Worm (Caenorhabditis elegans) whole organism, midembryonic: ENCODE results near the gene K06A4.7.

ENCODE experiments used
- T22C8.4 ChIP-seq: fragments of 200-800 bp; sonication (Bioruptor generic); IDR thresholded peaks from 2 replicates; pipeline ENCODE4 v1.3.6; 2022; ENCODE audit warnings: missing genetic modification characterization, missing compliant biosample characterization
- cog-1 ChIP-seq: sonication (generic microtip); optimal IDR thresholded peaks from 2 replicates; lab custom pipeline; 2016; ENCODE audit warnings: missing genetic modification characterization, missing compliant biosample characterization
- flt-1 ChIP-seq: fragments of 200-800 bp; sonication (Bioruptor generic); IDR thresholded peaks from 2 replicates; pipeline ENCODE4 v1.3.6; 2022; ENCODE audit warnings: missing genetic modification characterization, missing compliant biosample characterization
- klf-2 ChIP-seq: fragments of 200-800 bp; sonication (Bioruptor generic); conservative IDR thresholded peaks from 2 replicates; pipeline ENCODE4 v1.3.6; 2022; ENCODE audit warnings: missing genetic modification reagents, missing genetic modification characterization, missing compliant biosample characterization
- med-1 ChIP-seq: sonication (generic microtip); optimal IDR thresholded peaks from 2 replicates; lab custom pipeline; 2017; ENCODE audit warnings: missing genetic modification characterization, mild to moderate bottlenecking, missing compliant biosample characterization, antibody characterized with exemption, missing genetic modification reagents; ENCODE audit not compliant: insufficient read depth
- ref-1 ChIP-seq: fragments of 200-800 bp; sonication (Bioruptor generic); conservative IDR thresholded peaks from 2 replicates; pipeline ENCODE4 v1.3.6; 2022; ENCODE audit warnings: missing genetic modification reagents, missing genetic modification characterization, missing compliant biosample characterization
- tab-1 ChIP-seq: fragments of 200-800 bp; sonication (Bioruptor generic); IDR thresholded peaks from 2 replicates; pipeline ENCODE4 v1.3.6; 2022; ENCODE audit warnings: missing genetic modification characterization, missing compliant biosample characterization
- ztf-23 ChIP-seq: fragments of 200-800 bp; sonication (Bioruptor generic); IDR thresholded peaks from 2 replicates; pipeline ENCODE4 v1.3.6; 2022; ENCODE audit warnings: missing genetic modification reagents, missing genetic modification characterization, missing compliant biosample characterization
- ztf-29 ChIP-seq: fragments of 200-800 bp; sonication (Bioruptor generic); IDR thresholded peaks from 2 replicates; pipeline ENCODE4 v1.3.6; 2022; ENCODE audit warnings: missing genetic modification reagents, missing genetic modification characterization, missing compliant biosample characterization

Gene K06A4.7

ce11 chrV:9462605-9463004, 28.7 kb downstream of the K06A4.7 start, which contains the start of gene F07D3.3:
TSS of gene F07D3.3 (minus strand) at chrV:9462705.
- no peak for TF ChIP-seq ref-1
- TF ChIP-seq klf-2 (GFP tag; lab: Robert Waterston, UW), result no peak
- TF ChIP-seq med-1 (GFP tag; lab: Kevin White, UChicago), result no peak
- TF ChIP-seq ztf-29 (GFP tag; lab: Robert Waterston, UW), result no peak
- TF ChIP-seq cog-1 (tag; lab: Kevin White, UChicago), result no peak
- TF ChIP-seq T22C8.4, result no peak
- no peak for TF ChIP-seq flt-1 (GFP tag; lab: Robert Waterston, UW)
- no peak for TF ChIP-seq tab-1 (GFP tag; lab: Robert Waterston, UW)
- no peak for TF ChIP-seq ztf-23 (GFP tag; lab: Robert Waterston, UW)

ce11 chrV:9457535-9457934, 33.8 kb downstream of the K06A4.7 start:
- TF ChIP-seq flt-1 (GFP tag; lab: Robert Waterston, UW), result no peak
- no peak for TF ChIP-seq ztf-23 (GFP tag; lab: Robert Waterston, UW)
- no peak for TF ChIP-seq cog-1 (tag; lab: Kevin White, UChicago)
- TF ChIP-seq ztf-29 (GFP tag; lab: Robert Waterston, UW), result no peak
- no peak for TF ChIP-seq tab-1 (GFP tag; lab: Robert Waterston, UW)
- no peak for TF ChIP-seq ref-1
- no peak for TF ChIP-seq T22C8.4
- TF ChIP-seq klf-2 (GFP tag; lab: Robert Waterston, UW), result no peak
- TF ChIP-seq med-1 (GFP tag; lab: Kevin White, UChicago), result no peak

- TF ChIP-seq flt-1 (GFP tag; lab: Robert Waterston, UW), result no peak
- no peak for TF ChIP-seq ref-1
- no peak for TF ChIP-seq T22C8.4
- no peak for TF ChIP-seq ztf-29 (GFP tag; lab: Robert Waterston, UW)
- no peak for TF ChIP-seq tab-1 (GFP tag; lab: Robert Waterston, UW)
- TF ChIP-seq cog-1 (tag; lab: Kevin White, UChicago), result no peak
- TF ChIP-seq ztf-23 (GFP tag; lab: Robert Waterston, UW), result no peak
- no peak for TF ChIP-seq med-1 (GFP tag; lab: Kevin White, UChicago)
- no peak for TF ChIP-seq klf-2 (GFP tag; lab: Robert Waterston, UW)
Measured at ce11 chrV:9453933-9454332, 37.4 kb downstream of the K06A4.7 start.

ce11 chrV:9453333-9453732, 38.0 kb downstream of the K06A4.7 start:
- TF ChIP-seq T22C8.4 (no peak), ztf-29 (GFP tag; lab: Robert Waterston, UW) (no peak), ztf-23 (GFP tag; lab: Robert Waterston, UW) (no peak), klf-2 (GFP tag; lab: Robert Waterston, UW) (no peak), med-1 (GFP tag; lab: Kevin White, UChicago) (no peak), ref-1 (no peak), flt-1 (GFP tag; lab: Robert Waterston, UW) (no peak), tab-1 (GFP tag; lab: Robert Waterston, UW) (no peak), cog-1 (tag; lab: Kevin White, UChicago) (no peak)

- TF ChIP-seq T22C8.4 (no peak), ztf-29 (GFP tag; lab: Robert Waterston, UW) (no peak), tab-1 (GFP tag; lab: Robert Waterston, UW) (no peak), klf-2 (GFP tag; lab: Robert Waterston, UW) (no peak), cog-1 (tag; lab: Kevin White, UChicago) (no peak), ref-1 (no peak), med-1 (GFP tag; lab: Kevin White, UChicago) (no peak), flt-1 (GFP tag; lab: Robert Waterston, UW) (no peak), ztf-23 (GFP tag; lab: Robert Waterston, UW) (no peak)
Measured at ce11 chrV:9451485-9451884, 39.8 kb downstream of the K06A4.7 start.

- TF ChIP-seq cog-1 (tag; lab: Kevin White, UChicago) (no peak), ztf-29 (GFP tag; lab: Robert Waterston, UW) (no peak), flt-1 (GFP tag; lab: Robert Waterston, UW) (no peak)
Measured at ce11 chrV:9444618-9445017, 46.7 kb downstream of the K06A4.7 start.

ce11 chrV:9443748-9444147, 47.5 kb downstream of the K06A4.7 start, which contains the start of gene wdr-62:
TSS of gene wdr-62 (plus strand) at chrV:9444048.
- no peak for TF ChIP-seq flt-1 (GFP tag; lab: Robert Waterston, UW)
- TF ChIP-seq klf-2 (GFP tag; lab: Robert Waterston, UW), result no peak
- no peak for TF ChIP-seq med-1 (GFP tag; lab: Kevin White, UChicago)
- TF ChIP-seq ref-1, result no peak
- no peak for TF ChIP-seq cog-1 (tag; lab: Kevin White, UChicago)
- no peak for TF ChIP-seq ztf-29 (GFP tag; lab: Robert Waterston, UW)
- no peak for TF ChIP-seq T22C8.4
- no peak for TF ChIP-seq ztf-23 (GFP tag; lab: Robert Waterston, UW)
- no peak for TF ChIP-seq tab-1 (GFP tag; lab: Robert Waterston, UW)

ce11 chrV:9443109-9443508, 48.2 kb downstream of the K06A4.7 start:
- TF ChIP-seq ztf-29 (GFP tag; lab: Robert Waterston, UW), result no peak
- TF ChIP-seq ztf-23 (GFP tag; lab: Robert Waterston, UW), result no peak
- TF ChIP-seq med-1 (GFP tag; lab: Kevin White, UChicago), result no peak
- TF ChIP-seq klf-2 (GFP tag; lab: Robert Waterston, UW), result no peak
- no peak for TF ChIP-seq flt-1 (GFP tag; lab: Robert Waterston, UW)
- TF ChIP-seq tab-1 (GFP tag; lab: Robert Waterston, UW), result no peak
- no peak for TF ChIP-seq ref-1
- no peak for TF ChIP-seq cog-1 (tag; lab: Kevin White, UChicago)
- no peak for TF ChIP-seq T22C8.4

- TF ChIP-seq klf-2 (GFP tag; lab: Robert Waterston, UW), result no peak
- TF ChIP-seq med-1 (GFP tag; lab: Kevin White, UChicago), result no peak
- no peak for TF ChIP-seq tab-1 (GFP tag; lab: Robert Waterston, UW)
- no peak for TF ChIP-seq cog-1 (tag; lab: Kevin White, UChicago)
- no peak for TF ChIP-seq flt-1 (GFP tag; lab: Robert Waterston, UW)
- TF ChIP-seq ref-1, result no peak
- TF ChIP-seq ztf-29 (GFP tag; lab: Robert Waterston, UW), result no peak
- TF ChIP-seq T22C8.4, result no peak
- TF ChIP-seq ztf-23 (GFP tag; lab: Robert Waterston, UW), result no peak
Measured at ce11 chrV:9442471-9442870, 48.8 kb downstream of the K06A4.7 start.
